Worm (Caenorhabditis elegans): ENCODE measurements around the gene F11E6.11.

- no peak for TF ChIP-seq lsy-2 (tag; optimal IDR thresholded peaks at IDR 0.05)
- no peak for TF ChIP-seq nhr-77 (tag; optimal IDR thresholded peaks at IDR 0.05)
- no peak for TF ChIP-seq snpc-4 (tag; optimal IDR thresholded peaks at IDR 0.05)
- TF ChIP-seq mep-1 (tag; optimal IDR thresholded peaks at IDR 0.05): no peak
- no peak for TF ChIP-seq nhr-25 (tag; optimal IDR thresholded peaks at IDR 0.05; ENCODE audit: borderline replicate concordance, insufficient read depth)
- TF ChIP-seq ceh-32 (tag; optimal IDR thresholded peaks at IDR 0.05; ENCODE audit: poor library complexity): no peak
- TF ChIP-seq daf-8 (GFP tag; IDR thresholded peaks at IDR 0.05): no peak
- TF ChIP-seq nhr-28 (tag; optimal IDR thresholded peaks at IDR 0.05): no peak
- no peak for TF ChIP-seq T26A8.4 (GFP tag; IDR thresholded peaks at IDR 0.05)
Measured at ce11 chrIV:17463108-17463608, 20.5 kb downstream of the F11E6.11 start, which contains the start of gene F11E6.10.

All from whole organism, L4 larva.